Worm (Caenorhabditis elegans) whole organism, mixed stage, embryonic: ENCODE data around the gene C25F9.11.

Source experiments
- blmp-1 ChIP-seq: fragments of 150-350 bp; optimal IDR thresholded peaks from 2 replicates; lab custom pipeline; 2014; ENCODE audit warnings: missing biosample characterization, missing genetic modification characterization
- ceh-83 ChIP-seq: fragments of 200-800 bp; sonication (Bioruptor generic); optimal IDR thresholded peaks from 2 replicates; lab custom pipeline; 2018; ENCODE audit warnings: mild to moderate bottlenecking, missing genetic modification characterization, missing compliant biosample characterization
- ces-1 ChIP-seq: fragments of 150-350 bp; optimal IDR thresholded peaks from 2 replicates; lab custom pipeline; 2014; ENCODE audit warnings: missing biosample characterization, missing genetic modification reagents, missing genetic modification characterization
- cnd-1 ChIP-seq: fragments of 200-800 bp; sonication (Bioruptor generic); optimal IDR thresholded peaks from 2 replicates; lab custom pipeline; 2018; ENCODE audit warnings: mild to moderate bottlenecking, missing genetic modification characterization, missing compliant biosample characterization
- flh-1 ChIP-seq: fragments of 200-800 bp; sonication (Bioruptor generic); optimal IDR thresholded peaks from 2 replicates; lab custom pipeline; 2018; ENCODE audit warnings: mild to moderate bottlenecking, missing genetic modification characterization, moderate library complexity, missing compliant biosample characterization
- lin-13 ChIP-seq: fragments of 150-350 bp; optimal IDR thresholded peaks from 2 replicates; lab custom pipeline; 2014; ENCODE audit warnings: missing biosample characterization, missing genetic modification characterization
- lin-32 ChIP-seq: fragments of 200-800 bp; sonication (Bioruptor generic); optimal IDR thresholded peaks from 2 replicates; lab custom pipeline; 2018; ENCODE audit warnings: mild to moderate bottlenecking, missing genetic modification characterization, missing compliant biosample characterization
- mab-5 ChIP-seq: fragments of 150-350 bp; optimal IDR thresholded peaks from 2 replicates; lab custom pipeline; 2014; ENCODE audit warnings: missing biosample characterization, missing genetic modification characterization
- nhr-237 ChIP-seq: fragments of 150-350 bp; optimal IDR thresholded peaks from 2 replicates; lab custom pipeline; 2014; ENCODE audit warnings: missing biosample characterization, missing genetic modification characterization
- nhr-28 ChIP-seq: fragments of 150-350 bp; optimal IDR thresholded peaks from 2 replicates; lab custom pipeline; 2014; ENCODE audit warnings: missing biosample characterization, missing genetic modification characterization
- sptf-1 ChIP-seq: sonication (generic microtip); optimal IDR thresholded peaks from 2 replicates; lab custom pipeline; 2017; ENCODE audit warnings: mild to moderate bottlenecking, missing genetic modification characterization, moderate library complexity, missing compliant biosample characterization
- unc-62 ChIP-seq: fragments of 150-350 bp; optimal IDR thresholded peaks from 2 replicates; lab custom pipeline; 2014; ENCODE audit warnings: missing biosample characterization, missing genetic modification reagents, missing genetic modification characterization
- ztf-11 ChIP-seq: fragments of 150-350 bp; optimal IDR thresholded peaks from 2 replicates; lab custom pipeline; 2014; ENCODE audit warnings: missing biosample characterization, missing genetic modification characterization

ce11 chrV:19477302-19477701 lies 44.4 kb upstream of the C25F9.11 start:
- TF ChIP-seq flh-1 (GFP tag; lab: Kevin White, UChicago) (no peak), nhr-28 (tag; lab: Kevin White, UChicago) (no peak), ces-1 (GFP tag; lab: Kevin White, UChicago) (no peak), unc-62 (GFP tag; lab: Kevin White, UChicago) (no peak), sptf-1 (tag; lab: Kevin White, UChicago) (no peak), ceh-83 (GFP tag; lab: Kevin White, UChicago) (no peak), ztf-11 (tag; lab: Kevin White, UChicago) (no peak), mab-5 (tag; lab: Kevin White, UChicago) (no peak), lin-32 (GFP tag; lab: Kevin White, UChicago) (no peak), cnd-1 (no peak), lin-13 (tag; lab: Kevin White, UChicago) (no peak), nhr-237 (tag; lab: Kevin White, UChicago) (no peak), blmp-1 (tag; lab: Kevin White, UChicago) (no peak)
